Worm (Caenorhabditis elegans): ENCODE data around the gene T19H12.3.
A peak's percentile ranks its signal among the peaks of the same experiment; 100 is the strongest.

The T19H12.3 gene

ce11 chrV:4908591-4908990, 23.1 kb downstream of the T19H12.3 start, which contains the start of gene ugt-13:
TSS of gene ugt-13 (plus strand) at chrV:4908884.
- no peak for TF ChIP-seq alr-1 (tag; optimal IDR thresholded peaks at IDR 0.05)
- no peak for TF ChIP-seq nhr-11 (tag; optimal IDR thresholded peaks at IDR 0.05)
- no peak for TF ChIP-seq mbf-1 (tag; optimal IDR thresholded peaks at IDR 0.05)
- TF ChIP-seq ama-1 (optimal IDR thresholded peaks at IDR 0.05): no peak
- peak; percentile 56 for TF ChIP-seq nhr-21 (tag; optimal IDR thresholded peaks at IDR 0.05)
- peak; percentile 82 for TF ChIP-seq sma-3 (GFP tag; optimal IDR thresholded peaks at IDR 0.05)
- no peak for TF ChIP-seq nhr-10 (tag; optimal IDR thresholded peaks at IDR 0.05)
- no peak for TF ChIP-seq peb-1 (tag; optimal IDR thresholded peaks at IDR 0.05)
- peak; percentile 91 for TF ChIP-seq nhr-25 (tag; optimal IDR thresholded peaks at IDR 0.05)
- TF ChIP-seq ztf-1 (GFP tag; conservative IDR thresholded peaks at IDR 0.05): no peak
- TF ChIP-seq nhr-129 (tag; optimal IDR thresholded peaks at IDR 0.05): peak; percentile 97
- peak; percentile 81 for TF ChIP-seq sma-9 (GFP tag; optimal IDR thresholded peaks at IDR 0.05)
- no peak for TF ChIP-seq sma-9 (tag; optimal IDR thresholded peaks at IDR 0.05)
- no peak for TF ChIP-seq C34F6.9 (tag; optimal IDR thresholded peaks at IDR 0.05)
- TF ChIP-seq mab-5 (tag; optimal IDR thresholded peaks at IDR 0.05): no peak
- no peak for TF ChIP-seq crh-2 (tag; optimal IDR thresholded peaks at IDR 0.05)
- peak; percentile 1 for TF ChIP-seq fos-1 (tag; optimal IDR thresholded peaks at IDR 0.05)
- TF ChIP-seq sem-4 (tag; optimal IDR thresholded peaks at IDR 0.05): no peak
- TF ChIP-seq ztf-4 (tag; optimal IDR thresholded peaks at IDR 0.05): no peak
- TF ChIP-seq ceh-16 (tag; optimal IDR thresholded peaks at IDR 0.05): no peak

- TF ChIP-seq skn-1 (tag; optimal IDR thresholded peaks at IDR 0.05) (no peak), ztf-11 (tag; optimal IDR thresholded peaks at IDR 0.05) (no peak), unc-62 (GFP tag; optimal IDR thresholded peaks at IDR 0.05) (no peak), Y55F3AM.14 (GFP tag; optimal IDR thresholded peaks at IDR 0.05) (peak; percentile 5), nhr-21 (tag; optimal IDR thresholded peaks at IDR 0.05) (peak; percentile 48), sem-4 (tag; optimal IDR thresholded peaks at IDR 0.05) (no peak), nhr-25 (tag; optimal IDR thresholded peaks at IDR 0.05) (peak; percentile 54)
These were observed 26.8 kb downstream of the T19H12.3 start, which contains the start of gene H23N18.5 for ce11 chrV:4912313-4912712. TSS of gene H23N18.5 (minus strand) at chrV:4912381.

- TF ChIP-seq skn-1 (tag; optimal IDR thresholded peaks at IDR 0.05) (no peak), ztf-11 (tag; optimal IDR thresholded peaks at IDR 0.05) (no peak), lin-13 (GFP tag; optimal IDR thresholded peaks at IDR 0.05) (no peak), snpc-4 (tag; optimal IDR thresholded peaks at IDR 0.05) (no peak), mbf-1 (tag; optimal IDR thresholded peaks at IDR 0.05) (no peak), lin-11 (tag; optimal IDR thresholded peaks at IDR 0.05) (no peak), ztf-4 (tag; optimal IDR thresholded peaks at IDR 0.05) (no peak), mdl-1 (tag; optimal IDR thresholded peaks at IDR 0.05) (no peak), ceh-16 (tag; optimal IDR thresholded peaks at IDR 0.05) (no peak), ztf-1 (GFP tag; conservative IDR thresholded peaks at IDR 0.05) (no peak), nhr-10 (tag; optimal IDR thresholded peaks at IDR 0.05) (no peak), unc-39 (tag; optimal IDR thresholded peaks at IDR 0.05) (no peak), nhr-237 (tag; optimal IDR thresholded peaks at IDR 0.05) (no peak), elt-3 (tag; optimal IDR thresholded peaks at IDR 0.05) (no peak), lin-39 (tag; optimal IDR thresholded peaks at IDR 0.05) (no peak), nhr-6 (tag; optimal IDR thresholded peaks at IDR 0.05) (no peak), nhr-23 (tag; optimal IDR thresholded peaks at IDR 0.05) (no peak), gmeb-1 (tag; optimal IDR thresholded peaks at IDR 0.05) (no peak)
These were observed 28.4 kb downstream of the T19H12.3 start for ce11 chrV:4913853-4914252.

ce11 chrV:4914879-4915278, 29.4 kb downstream of the T19H12.3 start, which contains the start of gene H23N18.6:
TSS of gene H23N18.6 (minus strand) at chrV:4915079.
- TF ChIP-seq gmeb-1 (tag; optimal IDR thresholded peaks at IDR 0.05): peak; percentile 24
- TF ChIP-seq lsy-2 (tag; optimal IDR thresholded peaks at IDR 0.05): no peak
- TF ChIP-seq sma-9 (GFP tag; optimal IDR thresholded peaks at IDR 0.05): peak; percentile 32
- TF ChIP-seq sma-9 (tag; optimal IDR thresholded peaks at IDR 0.05): no peak
- TF ChIP-seq fos-1 (tag; optimal IDR thresholded peaks at IDR 0.05): peak; percentile 80
- no peak for TF ChIP-seq nhr-11 (tag; optimal IDR thresholded peaks at IDR 0.05)

- no peak for TF ChIP-seq unc-55 (GFP tag; optimal IDR thresholded peaks at IDR 0.05)
- TF ChIP-seq mab-5 (tag; optimal IDR thresholded peaks at IDR 0.05): no peak
- no peak for TF ChIP-seq nhr-6 (tag; optimal IDR thresholded peaks at IDR 0.05)
- no peak for TF ChIP-seq mdl-1 (tag; optimal IDR thresholded peaks at IDR 0.05)
- no peak for TF ChIP-seq egl-27 (tag; optimal IDR thresholded peaks at IDR 0.05)
- TF ChIP-seq nhr-10 (tag; optimal IDR thresholded peaks at IDR 0.05): no peak
- TF ChIP-seq ztf-11 (tag; optimal IDR thresholded peaks at IDR 0.05): no peak
- no peak for TF ChIP-seq nhr-11 (tag; optimal IDR thresholded peaks at IDR 0.05)
- TF ChIP-seq lin-13 (GFP tag; optimal IDR thresholded peaks at IDR 0.05): no peak
These were observed 32.7 kb downstream of the T19H12.3 start, which contains the start of gene C02E7.7 for ce11 chrV:4918091-4918624. TSS of gene C02E7.7 (minus strand) at chrV:4918574.

Measured in whole organism, L2 larva.